Worm (Caenorhabditis elegans) whole organism, early embryonic: ENCODE data around the gene fbxb-92.
"Not testable (repeated sequence)": the region's sequence is repeated elsewhere in the genome, so short reads cannot be mapped to it uniquely, and the experiment has no call there.

Experiments
- B0310.2 ChIP-seq: sonication (generic microtip); optimal IDR thresholded peaks from 2 replicates; lab custom pipeline; 2016; ENCODE audit warnings: mild to moderate bottlenecking, missing genetic modification characterization, missing compliant biosample characterization
- F13C5.2 ChIP-seq: sonication (generic microtip); optimal IDR thresholded peaks from 2 replicates; lab custom pipeline; 2017; ENCODE audit warnings: mild to moderate bottlenecking, missing genetic modification characterization, inconsistent platforms, missing compliant biosample characterization
- aly-1 ChIP-seq: sonication (generic microtip); optimal IDR thresholded peaks from 2 replicates; lab custom pipeline; 2016; ENCODE audit warnings: missing genetic modification characterization, missing compliant biosample characterization
- ama-1 ChIP-seq: fragments of 150-350 bp; optimal IDR thresholded peaks from 2 replicates; lab custom pipeline; 2014
- ceh-13 ChIP-seq: fragments of 200-800 bp; sonication (Bioruptor generic); optimal IDR thresholded peaks from 2 replicates; lab custom pipeline; 2018; ENCODE audit warnings: mild to moderate bottlenecking, missing genetic modification characterization, missing compliant biosample characterization
- ceh-36 ChIP-seq: sonication (generic microtip); optimal IDR thresholded peaks from 2 replicates; lab custom pipeline; 2016; ENCODE audit warnings: missing genetic modification characterization, inconsistent platforms, missing compliant biosample characterization
- ets-7 ChIP-seq: sonication (generic microtip); optimal IDR thresholded peaks from 2 replicates; lab custom pipeline; 2016; ENCODE audit warnings: missing genotype, missing genetic modification characterization, missing compliant biosample characterization
- flt-1 ChIP-seq: fragments of 200-800 bp; sonication (Bioruptor generic); IDR thresholded peaks from 2 replicates; pipeline ENCODE4 v1.3.6; 2022; ENCODE audit warnings: missing genetic modification characterization, missing compliant biosample characterization
- hmbx-1 ChIP-seq: sonication (generic microtip); optimal IDR thresholded peaks from 2 replicates; lab custom pipeline; 2016; ENCODE audit warnings: mild to moderate bottlenecking, missing genetic modification characterization, missing compliant biosample characterization
- hmg-4 ChIP-seq: fragments of 200-800 bp; sonication (Bioruptor generic); optimal IDR thresholded peaks from 2 replicates; lab custom pipeline; 2018; ENCODE audit warnings: mild to moderate bottlenecking, missing genetic modification characterization, missing compliant biosample characterization
- hnd-1 ChIP-seq: sonication (generic microtip); optimal IDR thresholded peaks from 2 replicates; lab custom pipeline; 2016; ENCODE audit warnings: missing genetic modification characterization, missing compliant biosample characterization
- pes-1 ChIP-seq: fragments of 200-800 bp; sonication (Bioruptor generic); IDR thresholded peaks from 2 replicates; pipeline ENCODE4 v1.3.6; 2022; ENCODE audit warnings: missing genetic modification reagents, missing genetic modification characterization, missing compliant biosample characterization
- scrt-1 ChIP-seq: fragments of 200-800 bp; sonication (Bioruptor generic); IDR thresholded peaks from 2 replicates; pipeline ENCODE4 v1.3.6; 2022; ENCODE audit warnings: missing genetic modification characterization, missing compliant biosample characterization
- sea-1 ChIP-seq: fragments of 200-800 bp; sonication (Bioruptor generic); conservative IDR thresholded peaks from 2 replicates; pipeline ENCODE4 v1.3.6; 2022; ENCODE audit warnings: missing genetic modification characterization, missing compliant biosample characterization
- tbx-11 ChIP-seq: fragments of 200-800 bp; sonication (Bioruptor generic); IDR thresholded peaks from 2 replicates; pipeline ENCODE4 v1.3.6; 2022; ENCODE audit warnings: missing genetic modification characterization, missing compliant biosample characterization
- tbx-37 ChIP-seq: fragments of 200-800 bp; sonication (Bioruptor generic); conservative IDR thresholded peaks from 2 replicates; pipeline ENCODE4 v1.3.6; 2022; ENCODE audit warnings: missing genetic modification reagents, missing genetic modification characterization, missing compliant biosample characterization
- tra-4 ChIP-seq: sonication (generic microtip); optimal IDR thresholded peaks from 2 replicates; lab custom pipeline; 2017; ENCODE audit warnings: missing genetic modification characterization, missing compliant biosample characterization

fbxb-92 gene

DNA sequence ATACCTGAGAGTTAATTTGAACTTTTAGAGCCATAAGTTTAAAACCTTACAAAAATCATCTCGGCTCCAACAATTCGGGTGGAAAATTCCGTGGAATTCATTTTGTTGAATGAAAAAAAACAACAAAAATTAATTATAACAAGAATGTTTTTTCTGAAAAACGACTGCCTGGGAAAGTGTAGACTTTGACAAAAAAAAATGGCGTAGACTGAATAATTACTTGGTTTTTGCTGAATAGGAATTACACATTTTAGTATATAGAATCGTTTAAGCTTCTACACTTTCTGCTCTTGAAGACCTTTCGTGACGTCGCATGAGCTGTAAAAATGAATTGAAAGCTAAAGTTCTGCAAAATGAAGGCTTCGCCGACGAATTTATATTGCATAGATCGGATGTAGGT is 17.2 kb upstream of the fbxb-92 start, which contains the start of gene srx-112:
Gene srx-112 (minus strand): TSS at position 101 of the 400 bp plus-strand sequence.
- TF ChIP-seq B0310.2 = no peak
- TF ChIP-seq pes-1 (GFP tag; lab: Robert Waterston, UW) = no peak
- TF ChIP-seq F13C5.2 = no peak
- no peak for TF ChIP-seq tbx-11 (GFP tag; lab: Robert Waterston, UW)
- no peak for TF ChIP-seq hnd-1 (tag; lab: Kevin White, UChicago)
- TF ChIP-seq ama-1 (lab: Kevin White, UChicago) = no peak
- TF ChIP-seq hmg-4 (GFP tag; lab: Kevin White, UChicago) = no peak
- TF ChIP-seq ets-7 (tag; lab: Kevin White, UChicago) = no peak
- TF ChIP-seq flt-1 (GFP tag; lab: Robert Waterston, UW) = no peak
- TF ChIP-seq scrt-1 = no peak

DNA sequence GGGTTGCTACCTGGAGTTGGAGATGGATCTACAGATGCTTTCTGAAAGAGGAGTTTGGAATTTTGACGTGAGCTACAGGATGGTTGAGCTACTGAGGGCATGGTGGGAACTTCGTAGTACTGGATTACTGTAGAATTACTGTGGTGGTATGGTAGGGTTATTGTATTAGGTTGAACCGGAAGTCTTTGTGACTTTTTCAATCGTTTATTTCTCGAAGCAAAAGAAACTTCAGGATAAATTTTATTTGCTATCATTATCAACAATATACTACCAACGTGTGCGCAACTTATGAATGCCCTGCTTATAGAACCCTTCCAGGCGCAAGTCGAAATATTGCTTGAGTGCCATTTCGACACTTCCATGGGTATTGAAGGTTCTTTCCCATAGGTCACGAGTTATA is 14.3 kb upstream of the fbxb-92 start, which contains the start of gene T24E12.6:
Gene T24E12.6 (minus strand): TSS at position 101 of the 400 bp plus-strand sequence.
- TF ChIP-seq tra-4 (tag; lab: Kevin White, UChicago); B0310.2; aly-1 (tag; lab: Kevin White, UChicago): not testable (repeated sequence)

DNA sequence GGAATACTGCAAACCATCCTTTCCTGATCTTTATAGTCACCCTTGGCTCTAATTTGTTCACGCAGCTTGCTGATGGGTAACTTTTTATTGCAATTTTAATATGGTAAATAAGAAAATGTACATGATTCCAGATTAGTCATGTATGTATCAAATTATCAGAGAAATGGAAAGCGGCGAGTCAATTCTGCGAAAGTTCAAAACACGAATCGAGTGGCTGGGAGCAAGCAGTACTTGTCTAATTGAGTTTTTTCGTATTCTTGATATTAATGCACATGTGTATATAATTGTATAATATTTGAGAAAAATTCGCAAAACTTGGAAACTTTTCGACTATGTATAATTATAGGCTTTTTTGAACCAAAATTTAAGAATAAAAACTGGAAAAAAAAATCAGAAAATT is 11.7 kb upstream of the fbxb-92 start, which contains the start of gene T24E12.12:
Gene T24E12.12 (plus strand): TSS at position 281 of the 400 bp plus-strand sequence.
- TF ChIP-seq B0310.2 (no peak), tbx-37 (GFP tag; lab: Robert Waterston, UW) (no peak), flt-1 (GFP tag; lab: Robert Waterston, UW) (no peak)

DNA sequence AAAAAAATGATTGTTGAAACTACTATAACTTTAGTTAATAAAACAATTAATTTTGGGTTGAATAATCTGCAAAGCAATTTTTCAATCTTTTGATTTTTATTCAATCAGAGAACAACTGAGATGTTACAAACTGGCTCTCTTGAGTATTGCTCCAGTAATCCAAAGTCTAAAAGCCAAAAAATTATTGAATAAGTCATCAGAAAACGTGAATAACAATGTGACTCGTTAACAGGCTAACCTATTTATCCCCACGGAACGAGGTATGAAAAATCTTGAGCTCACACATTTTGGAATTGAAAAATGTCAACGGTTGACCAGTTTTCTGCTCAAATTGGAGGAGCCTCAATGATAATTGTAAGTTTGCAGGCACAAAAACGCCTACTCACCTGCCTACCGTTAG is 10.2 kb upstream of the fbxb-92 start, which contains the start of gene srx-111:
Gene srx-111 (plus strand): TSS at position 301 of the 400 bp plus-strand sequence.
- no peak for TF ChIP-seq sea-1
- TF ChIP-seq hmbx-1 (tag; lab: Kevin White, UChicago) = no peak
- no peak for TF ChIP-seq F13C5.2
- no peak for TF ChIP-seq scrt-1
- TF ChIP-seq hmg-4 (GFP tag; lab: Kevin White, UChicago) = no peak
- no peak for TF ChIP-seq aly-1 (tag; lab: Kevin White, UChicago)
- no peak for TF ChIP-seq ceh-13 (GFP tag; lab: Kevin White, UChicago)
- TF ChIP-seq tbx-37 (GFP tag; lab: Robert Waterston, UW) = no peak
- TF ChIP-seq ceh-36 (tag; lab: Kevin White, UChicago) = no peak
- TF ChIP-seq B0310.2 = no peak
- TF ChIP-seq tbx-11 (GFP tag; lab: Robert Waterston, UW) = no peak
- no peak for TF ChIP-seq ets-7 (tag; lab: Kevin White, UChicago)
- TF ChIP-seq flt-1 (GFP tag; lab: Robert Waterston, UW) = no peak
- no peak for TF ChIP-seq hnd-1 (tag; lab: Kevin White, UChicago)
- TF ChIP-seq ama-1 (lab: Kevin White, UChicago) = no peak

DNA sequence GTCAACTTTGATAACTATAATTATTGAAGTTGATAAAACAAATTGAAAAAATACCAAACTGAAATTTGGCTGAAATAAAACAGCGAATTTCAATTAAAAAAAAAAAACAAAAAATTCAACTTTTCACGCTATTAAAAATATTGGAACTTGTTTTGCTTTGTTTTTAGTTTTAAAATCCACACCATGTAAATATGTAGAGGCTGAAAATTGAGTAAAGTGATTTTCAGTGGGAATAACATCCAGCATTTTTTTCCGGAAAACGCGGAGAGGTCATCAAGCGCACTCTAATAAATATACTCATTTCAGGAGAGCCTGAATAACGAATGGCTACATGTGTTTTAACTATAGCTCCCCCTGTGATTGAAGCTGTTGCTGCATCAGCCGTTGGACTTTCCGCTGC is 6.3 kb upstream of the fbxb-92 start, which contains the start of gene rcd-1:
Gene rcd-1 (plus strand): TSS at position 301 of the 400 bp plus-strand sequence.
- TF ChIP-seq hmg-4 (GFP tag; lab: Kevin White, UChicago) = no peak
- no peak for TF ChIP-seq pes-1 (GFP tag; lab: Robert Waterston, UW)
- TF ChIP-seq scrt-1 = no peak
- TF ChIP-seq tbx-37 (GFP tag; lab: Robert Waterston, UW) = no peak
- TF ChIP-seq sea-1 = no peak
- no peak for TF ChIP-seq tbx-11 (GFP tag; lab: Robert Waterston, UW)
- TF ChIP-seq ama-1 (lab: Kevin White, UChicago) = no peak
- TF ChIP-seq aly-1 (tag; lab: Kevin White, UChicago) = no peak
- no peak for TF ChIP-seq hmbx-1 (tag; lab: Kevin White, UChicago)

DNA sequence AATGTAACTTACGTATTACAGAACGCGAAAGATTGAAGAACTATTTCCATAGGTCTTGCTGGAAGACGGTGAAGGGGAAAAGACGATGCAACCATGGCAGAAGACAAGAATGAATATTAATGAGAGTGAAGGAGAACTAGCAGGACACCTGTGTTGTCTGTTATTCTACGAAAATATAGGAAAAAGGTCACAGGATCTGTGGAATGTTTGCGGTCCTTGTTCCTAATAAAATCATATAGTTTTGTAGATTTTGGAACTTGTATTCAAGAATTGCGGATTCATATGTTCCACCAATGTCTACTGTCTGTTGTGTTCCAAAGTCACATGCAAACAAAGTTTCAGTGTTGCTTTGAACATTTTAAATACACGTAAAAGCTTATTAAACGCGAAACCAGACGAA is 4.9 kb upstream of the fbxb-92 start, which contains the start of gene sdz-11:
Gene sdz-11 (minus strand): TSS at position 101 of the 400 bp plus-strand sequence.
- no peak for TF ChIP-seq tbx-11 (GFP tag; lab: Robert Waterston, UW)
- TF ChIP-seq F13C5.2 = no peak

DNA sequence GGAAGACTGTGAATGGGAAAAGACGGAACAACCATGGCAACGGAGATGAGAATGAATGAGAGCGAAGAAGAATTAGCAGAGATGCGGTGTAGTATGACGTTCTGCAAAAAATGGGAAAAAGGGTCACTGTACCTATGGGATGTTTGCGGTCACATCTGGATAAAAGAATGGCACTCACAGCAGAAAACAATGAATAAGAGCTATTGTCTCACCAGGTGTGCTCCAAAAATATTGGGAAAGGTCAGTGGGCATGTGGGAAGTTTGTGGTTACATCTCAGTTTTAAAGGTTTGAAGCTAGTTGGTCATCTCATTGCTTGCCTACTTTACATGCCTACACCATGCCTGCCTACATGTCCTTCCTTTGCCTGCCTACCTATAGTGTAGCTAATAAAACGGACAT is 3.4 kb upstream of the fbxb-92 start, which contains the start of gene fbxb-91:
Gene fbxb-91 (minus strand): TSS at position 101 of the 400 bp plus-strand sequence.
- TF ChIP-seq tbx-37 (GFP tag; lab: Robert Waterston, UW) = no peak
- no peak for TF ChIP-seq ets-7 (tag; lab: Kevin White, UChicago)
- TF ChIP-seq hnd-1 (tag; lab: Kevin White, UChicago) = no peak
- TF ChIP-seq hmbx-1 (tag; lab: Kevin White, UChicago) = no peak

DNA sequence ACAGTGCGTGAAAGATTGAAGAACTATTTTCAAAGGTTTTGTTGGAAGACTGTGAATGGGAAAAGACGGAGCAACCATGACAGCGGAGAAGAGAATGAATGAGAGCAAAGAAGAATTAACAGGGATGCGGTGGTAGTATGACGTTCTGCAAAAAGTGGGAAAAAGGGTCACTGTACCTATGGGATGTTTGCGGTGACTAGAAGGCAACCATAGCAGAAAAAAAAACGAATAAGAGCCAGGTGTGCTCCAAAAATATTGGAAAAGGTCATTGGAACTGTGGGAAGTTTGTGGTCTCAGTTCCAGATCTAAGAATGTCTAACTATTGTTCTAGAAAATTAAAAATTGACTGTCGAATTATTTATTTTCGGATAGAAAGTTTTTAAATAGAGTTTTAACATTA is 1.4 kb upstream of the fbxb-92 start, which contains the start of gene fbxb-90:
Gene fbxb-90 (minus strand): TSS at position 101 of the 400 bp plus-strand sequence.
- TF ChIP-seq flt-1 (GFP tag; lab: Robert Waterston, UW) (no peak), ama-1 (lab: Kevin White, UChicago) (no peak), tbx-11 (GFP tag; lab: Robert Waterston, UW) (no peak), hnd-1 (tag; lab: Kevin White, UChicago) (no peak), hmg-4 (GFP tag; lab: Kevin White, UChicago) (no peak), aly-1 (tag; lab: Kevin White, UChicago) (no peak), F13C5.2 (no peak), hmbx-1 (tag; lab: Kevin White, UChicago) (no peak), sea-1 (no peak), ceh-36 (tag; lab: Kevin White, UChicago) (no peak), tbx-37 (GFP tag; lab: Robert Waterston, UW) (no peak), ets-7 (tag; lab: Kevin White, UChicago) (no peak), scrt-1 (no peak), B0310.2 (no peak), pes-1 (GFP tag; lab: Robert Waterston, UW) (no peak), tra-4 (tag; lab: Kevin White, UChicago) (no peak), ceh-13 (GFP tag; lab: Kevin White, UChicago) (no peak)
